Worm (Caenorhabditis elegans): Measurements from ENCODE around the gene F22E5.11.
"Not testable (repeated sequence)": the region's sequence is repeated elsewhere in the genome, so short reads cannot be mapped to it uniquely, and the experiment has no call there.

The F22E5.11 gene

DNA sequence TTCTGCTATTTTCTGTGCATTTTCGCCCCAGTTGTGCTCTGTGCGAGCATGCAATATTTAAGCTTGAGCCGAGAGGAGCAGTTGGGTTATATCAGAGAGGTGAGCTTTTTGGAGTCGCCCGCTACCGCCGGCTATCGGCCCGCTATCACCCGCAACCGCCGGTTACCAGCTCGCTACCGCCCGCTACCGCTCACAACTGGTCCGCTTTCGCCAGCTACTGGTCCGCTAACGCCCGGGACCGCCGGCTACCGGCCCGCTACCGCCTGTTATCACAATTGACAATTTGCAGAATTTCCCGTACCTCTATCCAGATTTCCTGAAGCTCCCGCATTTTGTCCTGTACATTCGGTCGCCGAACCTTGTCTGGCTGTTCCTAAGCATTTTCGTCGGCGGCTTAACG is 16.0 kb downstream of the F22E5.11 start:
- no peak for TF ChIP-seq sea-1 (GFP tag; conservative IDR thresholded peaks at IDR 0.05)
- no peak for TF ChIP-seq B0310.2 (tag; optimal IDR thresholded peaks at IDR 0.05)
- no peak for TF ChIP-seq tbx-37 (GFP tag; conservative IDR thresholded peaks at IDR 0.05)
- no peak for TF ChIP-seq ceh-13 (GFP tag; optimal IDR thresholded peaks at IDR 0.05)

ce11 chrII:2627154-2627799 is 17.1 kb downstream of the F22E5.11 start, which contains the start of gene sri-71:
TSS of gene sri-71 (plus strand) at chrII:2627749.
- TF ChIP-seq scrt-1 (GFP tag; IDR thresholded peaks at IDR 0.05) (no peak), ama-1 (optimal IDR thresholded peaks at IDR 0.05) (no peak), ceh-13 (GFP tag; optimal IDR thresholded peaks at IDR 0.05) (no peak)

- no peak for TF ChIP-seq pes-1 (GFP tag; IDR thresholded peaks at IDR 0.05)
- no peak for TF ChIP-seq aly-1 (tag; optimal IDR thresholded peaks at IDR 0.05)
- no peak for TF ChIP-seq tra-4 (tag; optimal IDR thresholded peaks at IDR 0.05)
- TF ChIP-seq hnd-1 (tag; optimal IDR thresholded peaks at IDR 0.05), result no peak
These were observed 19.6 kb downstream of the F22E5.11 start, which contains the start of gene lgc-28 for ce11 chrII:2624792-2625191. TSS of gene lgc-28 (plus strand) at chrII:2625092.

DNA sequence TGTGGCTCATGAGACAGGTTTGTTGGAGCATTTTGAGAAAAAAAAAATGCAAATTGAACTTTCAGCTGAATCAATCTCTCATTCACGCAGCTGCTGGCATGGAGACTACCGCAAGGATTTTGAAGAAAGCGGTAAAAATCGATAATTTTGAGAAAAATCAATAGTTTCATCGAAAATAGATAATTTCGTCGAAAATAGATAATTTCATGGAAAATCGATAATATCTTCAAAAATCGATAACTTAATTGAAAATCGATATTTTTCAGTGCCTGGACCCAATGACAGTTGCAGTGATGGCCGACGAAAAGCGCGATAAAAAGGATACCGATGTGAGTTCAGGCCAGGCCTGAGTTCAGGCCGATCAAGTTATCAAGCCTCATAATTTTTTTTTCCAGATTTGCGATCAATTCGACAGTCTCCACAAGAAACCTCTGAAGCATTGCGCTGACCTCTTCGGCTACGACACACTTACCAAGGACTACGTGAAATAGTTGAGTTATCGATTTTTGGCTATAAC is 21.4 kb downstream of the F22E5.11 start, which contains the start of gene D2062.4:
Gene D2062.4 (plus strand): TSS at position 467 of the 517 bp plus-strand sequence.
- TF ChIP-seq B0310.2, F13C5.2, ceh-36 (tag; optimal IDR thresholded peaks at IDR 0.05): not testable (repeated sequence)

- TF ChIP-seq ama-1 (optimal IDR thresholded peaks at IDR 0.05), result no peak
These were observed 21.9 kb downstream of the F22E5.11 start, which contains the start of gene D2062.5 for ce11 chrII:2622480-2622879. TSS of gene D2062.5 (plus strand) at chrII:2622780.

ce11 chrII:2619148-2619547 is 25.2 kb downstream of the F22E5.11 start, which contains the start of gene msrp-6:
TSS of gene msrp-6 (plus strand) at chrII:2619448.
- TF ChIP-seq tbx-11 (GFP tag; IDR thresholded peaks at IDR 0.05); hmbx-1 (tag; optimal IDR thresholded peaks at IDR 0.05); tra-4 (tag; optimal IDR thresholded peaks at IDR 0.05): not testable (repeated sequence)

- not testable (repeated sequence) for TF ChIP-seq scrt-1 (GFP tag; IDR thresholded peaks at IDR 0.05); tra-4 (tag; optimal IDR thresholded peaks at IDR 0.05); hnd-1 (tag; optimal IDR thresholded peaks at IDR 0.05)
These were observed 27.8 kb downstream of the F22E5.11 start, which contains the start of gene msrp-5 for ce11 chrII:2616634-2617033. TSS of gene msrp-5 (plus strand) at chrII:2616934.

DNA sequence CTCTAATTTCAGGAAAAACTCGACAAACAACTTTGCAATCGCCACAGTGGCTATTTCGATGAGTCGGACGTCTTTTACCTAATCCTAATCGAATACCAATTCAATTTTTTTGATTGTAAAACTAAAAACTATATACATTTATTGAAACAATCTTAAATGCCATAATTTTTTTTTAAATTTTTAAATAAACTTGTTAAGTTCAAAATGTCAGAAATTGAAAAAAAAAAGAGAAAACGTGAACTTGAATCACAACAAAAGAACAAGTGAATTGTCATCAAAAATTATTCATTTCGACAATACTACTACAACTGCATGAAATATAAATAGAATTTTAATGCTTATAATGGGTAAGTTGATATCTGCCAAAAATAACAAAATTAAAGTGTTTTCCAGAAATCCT is 32.1 kb downstream of the F22E5.11 start, which contains the start of gene D2062.13:
Gene D2062.13 (plus strand): TSS at position 301 of the 400 bp plus-strand sequence.
- TF ChIP-seq ama-1 (optimal IDR thresholded peaks at IDR 0.05); ets-7 (tag; optimal IDR thresholded peaks at IDR 0.05); tbx-11 (GFP tag; IDR thresholded peaks at IDR 0.05): not testable (repeated sequence)

- TF ChIP-seq aly-1 (tag; optimal IDR thresholded peaks at IDR 0.05), result no peak
- TF ChIP-seq tbx-11 (GFP tag; IDR thresholded peaks at IDR 0.05), result no peak
- TF ChIP-seq F13C5.2 (tag; optimal IDR thresholded peaks at IDR 0.05), result no peak
- peak; percentile 52 for TF ChIP-seq ceh-36 (tag; optimal IDR thresholded peaks at IDR 0.05)
- no peak for TF ChIP-seq ama-1 (optimal IDR thresholded peaks at IDR 0.05)
These were observed 33.4 kb downstream of the F22E5.11 start for ce11 chrII:2611009-2611408.

- no peak for TF ChIP-seq ets-7 (tag; optimal IDR thresholded peaks at IDR 0.05)
- TF ChIP-seq sea-1 (GFP tag; conservative IDR thresholded peaks at IDR 0.05), result no peak
- TF ChIP-seq pes-1 (GFP tag; IDR thresholded peaks at IDR 0.05), result no peak
- TF ChIP-seq ceh-36 (tag; optimal IDR thresholded peaks at IDR 0.05), result no peak
- TF ChIP-seq tbx-37 (GFP tag; conservative IDR thresholded peaks at IDR 0.05), result no peak
- no peak for TF ChIP-seq B0310.2 (tag; optimal IDR thresholded peaks at IDR 0.05)
- TF ChIP-seq ama-1 (optimal IDR thresholded peaks at IDR 0.05), result no peak
- no peak for TF ChIP-seq hmg-4 (GFP tag; optimal IDR thresholded peaks at IDR 0.05)
- no peak for TF ChIP-seq hnd-1 (tag; optimal IDR thresholded peaks at IDR 0.05)
- no peak for TF ChIP-seq ceh-13 (GFP tag; optimal IDR thresholded peaks at IDR 0.05)
- TF ChIP-seq tra-4 (tag; optimal IDR thresholded peaks at IDR 0.05), result no peak
- no peak for TF ChIP-seq hmbx-1 (tag; optimal IDR thresholded peaks at IDR 0.05)
- no peak for TF ChIP-seq scrt-1 (GFP tag; IDR thresholded peaks at IDR 0.05)
- TF ChIP-seq aly-1 (tag; optimal IDR thresholded peaks at IDR 0.05), result no peak
- no peak for TF ChIP-seq F13C5.2 (tag; optimal IDR thresholded peaks at IDR 0.05)
- TF ChIP-seq tbx-11 (GFP tag; IDR thresholded peaks at IDR 0.05), result no peak
- no peak for TF ChIP-seq flt-1 (GFP tag; IDR thresholded peaks at IDR 0.05)
These were observed 34.0 kb downstream of the F22E5.11 start, which contains the start of gene sri-38 for ce11 chrII:2610202-2610912. TSS of gene sri-38 (plus strand) at chrII:2610862.
